Worm (Caenorhabditis elegans): ENCODE data around the gene col-34.

ce11 chrIV:4207088-4207487, 37.3 kb downstream of the col-34 start, which contains the start of gene osgn-1:
- TF ChIP-seq dao-5 (tag; optimal IDR thresholded peaks at IDR 0.05) (no peak), him-1 (tag; optimal IDR thresholded peaks at IDR 0.05) (no peak)
